Fruit fly (Drosophila melanogaster) whole organism, wandering third instar larva: Measurements from ENCODE around the gene CG42820.

Experiments
- Dif ChIP-seq: fragments of 200-275, 200-300 bp; sonication (Bioruptor generic); optimal IDR thresholded peaks from 2 replicates; lab custom pipeline; 2018; ENCODE audit warnings: missing biosample characterization, missing genetic modification characterization; ENCODE audit not compliant: partially characterized antibody
- GATAd ChIP-seq: sonication (Bioruptor generic); optimal IDR thresholded peaks from 2 replicates; lab custom pipeline; 2016; ENCODE audit warnings: missing biosample characterization, missing genetic modification characterization
- Hr78 ChIP-seq: fragments of >200 bp; optimal IDR thresholded peaks from 2 replicates; lab custom pipeline; 2017; ENCODE audit warnings: missing biosample characterization, missing genetic modification characterization
- Mio ChIP-seq: sonication (Bioruptor generic); optimal IDR thresholded peaks from 2 replicates; lab custom pipeline; 2016; ENCODE audit warnings: missing biosample characterization, missing genetic modification characterization
- Myc ChIP-seq: fragments of >200 bp; optimal IDR thresholded peaks from 2 replicates; lab custom pipeline; 2017
- N ChIP-seq: fragments of >200 bp; optimal IDR thresholded peaks from 2 replicates; lab custom pipeline; 2018; ENCODE audit warnings: missing biosample characterization, missing external identifiers, missing genetic modification characterization
- OdsH ChIP-seq: fragments of 200-800 bp; sonication (Bioruptor generic); optimal IDR thresholded peaks from 2 replicates; lab custom pipeline; 2016; ENCODE audit warnings: missing biosample characterization, mild to moderate bottlenecking, missing genetic modification characterization
- Rel ChIP-seq, 2 experiments: fragments of 200-800 bp; sonication (Bioruptor generic) in 1 of 2; optimal IDR thresholded peaks; 2 replicates in 1 of 2; 3 replicates in 1 of 2; lab custom pipeline; 2016 to 2019; ENCODE audit warnings: mild to moderate bottlenecking in 2 of 2, missing biosample characterization in 2 of 2, missing genetic modification characterization in 2 of 2, moderate library complexity in 1 of 2
- Sp1 ChIP-seq: fragments of 200-800 bp; sonication (Bioruptor generic); optimal IDR thresholded peaks from 3 replicates; lab custom pipeline; 2019; ENCODE audit warnings: missing biosample characterization, mild to moderate bottlenecking, missing genetic modification characterization, moderate library complexity
- foxo ChIP-seq, 2 experiments: fragments of 200-800 bp; sonication (Bioruptor generic); optimal IDR thresholded peaks; 2 replicates in 1 of 2; 3 replicates in 1 of 2; lab custom pipeline; 2016 to 2017; ENCODE audit warnings: missing biosample characterization in 2 of 2, missing genetic modification characterization in 2 of 2
- fru ChIP-seq: fragments of 200-800 bp; sonication (Bioruptor generic); optimal IDR thresholded peaks from 3 replicates; lab custom pipeline; 2016; ENCODE audit warnings: missing biosample characterization, mild to moderate bottlenecking, missing genetic modification characterization
- h ChIP-seq: fragments of 200-800 bp; sonication (Bioruptor generic); optimal IDR thresholded peaks from 3 replicates; lab custom pipeline; 2016; ENCODE audit warnings: missing biosample characterization, mild to moderate bottlenecking, missing genetic modification characterization
- pan ChIP-seq: fragments of >200 bp; optimal IDR thresholded peaks from 2 replicates; lab custom pipeline; 2017
- psq ChIP-seq: fragments of 200-800 bp; sonication (Bioruptor generic); optimal IDR thresholded peaks from 3 replicates; lab custom pipeline; 2017; ENCODE audit warnings: missing biosample characterization, mild to moderate bottlenecking, missing genetic modification characterization, moderate library complexity
- usp ChIP-seq: fragments of >200 bp; optimal IDR thresholded peaks from 2 replicates; lab custom pipeline; 2017; ENCODE audit warnings: missing biosample characterization, missing genetic modification characterization

Gene CG42820

DNA sequence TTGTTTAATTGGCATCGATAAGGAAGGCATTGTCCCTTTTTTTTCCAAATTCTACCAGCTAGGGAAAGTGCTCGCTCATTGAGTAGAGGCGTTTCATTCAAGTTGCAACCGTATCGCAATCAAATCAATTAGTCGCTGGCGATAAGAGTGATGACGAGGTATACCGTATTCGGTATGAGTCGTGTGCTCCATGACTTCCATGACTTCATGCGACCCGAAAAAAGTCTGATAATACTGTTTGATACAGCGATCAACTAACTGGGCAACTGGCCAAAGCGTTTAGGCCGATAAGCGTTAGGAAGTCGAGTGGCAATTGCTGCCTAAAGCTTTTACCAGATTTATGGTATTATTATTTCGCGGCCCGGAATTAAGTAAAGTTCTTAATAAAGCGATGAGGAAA is 47.7 kb downstream of the CG42820 start:
- TF ChIP-seq h (GFP tag; lab: Kevin White, UChicago) (peak; percentile 63), usp (GFP tag; lab: Kevin White, UChicago) (no peak), Rel (GFP tag; optimal IDR thresholded peaks at IDR 0.05; lab: Kevin White, UChicago) (no peak), Rel (tag; optimal IDR thresholded peaks at IDR 0.05; lab: Kevin White, UChicago) (peak; percentile 20)

DNA sequence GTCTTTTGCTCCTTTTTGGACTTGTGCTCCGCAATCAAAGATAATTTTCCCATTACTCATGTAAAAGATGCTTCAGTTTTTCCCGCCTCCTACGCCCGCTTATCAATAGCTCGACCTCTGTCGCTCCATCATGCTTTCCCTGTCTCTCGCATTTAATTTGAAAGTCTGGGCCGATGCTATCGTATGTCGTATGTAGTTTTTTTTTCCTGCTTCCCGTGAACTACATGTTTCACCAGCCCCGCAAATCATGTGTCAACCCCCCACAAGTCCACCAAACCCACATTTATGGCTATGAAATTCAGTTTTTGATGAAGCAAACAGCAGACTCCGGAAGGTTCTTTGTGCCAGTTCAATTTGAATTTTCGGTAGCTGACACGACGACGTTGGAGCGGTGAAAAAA is 49.8 kb downstream of the CG42820 start, which contains the start of gene CG14273:
TSS of gene CG14273 (plus strand) at position 301 of the 400 bp plus-strand sequence.
- TF ChIP-seq OdsH (no peak), GATAd (no peak), fru (no peak), foxo (GFP tag; optimal IDR thresholded peaks at IDR 0.05; lab: Kevin White, UChicago) (no peak), Rel (GFP tag; optimal IDR thresholded peaks at IDR 0.05; lab: Kevin White, UChicago) (no peak), Rel (tag; optimal IDR thresholded peaks at IDR 0.05; lab: Kevin White, UChicago) (no peak), Mio (GFP tag; lab: Kevin White, UChicago) (no peak), Sp1 (GFP tag; lab: Kevin White, UChicago) (no peak), psq (no peak), N (no peak), pan (lab: Kevin White, UChicago) (no peak), Dif (no peak), Myc (lab: Kevin White, UChicago) (no peak), Hr78 (no peak)
